Worm (Caenorhabditis elegans) whole organism, young adult: ENCODE data around the gene far-8.

Experiments
- C06A6.2 ChIP-seq: fragments of 200-800 bp; sonication (Bioruptor generic); conservative IDR thresholded peaks from 2 replicates; pipeline ENCODE4 v1.3.6; 2022; ENCODE audit warnings: missing genetic modification characterization, missing compliant biosample characterization
- D2030.7 ChIP-seq: fragments of 200-800 bp; sonication (Bioruptor generic); IDR thresholded peaks from 2 replicates; pipeline ENCODE4 v1.3.6; 2022; ENCODE audit warnings: missing genetic modification reagents, missing genetic modification characterization, missing compliant biosample characterization
- F10E7.11 ChIP-seq: sonication (generic microtip); optimal IDR thresholded peaks from 2 replicates; lab custom pipeline; 2017; ENCODE audit warnings: mild to moderate bottlenecking, missing genetic modification characterization, moderate library complexity, missing compliant biosample characterization
- F22D6.2 ChIP-seq: sonication (generic microtip); optimal IDR thresholded peaks from 2 replicates; lab custom pipeline; 2016; ENCODE audit warnings: mild to moderate bottlenecking, missing genetic modification characterization, missing compliant biosample characterization
- F33H1.4 ChIP-seq: fragments of 200-800 bp; sonication (Bioruptor generic); IDR thresholded peaks from 2 replicates; pipeline ENCODE4 v1.3.6; 2022; ENCODE audit warnings: missing genetic modification reagents, missing genetic modification characterization, missing compliant biosample characterization
- F55B11.4 ChIP-seq: sonication (generic microtip); optimal IDR thresholded peaks from 2 replicates; lab custom pipeline; 2016; ENCODE audit warnings: missing compliant biosample characterization, missing genetic modification characterization, borderline replicate concordance; ENCODE audit not compliant: insufficient read depth
- F57C9.4 ChIP-seq: sonication (generic microtip); optimal IDR thresholded peaks from 2 replicates; lab custom pipeline; 2017; ENCODE audit warnings: mild to moderate bottlenecking, missing genetic modification characterization, missing compliant biosample characterization
- Y53F4B.3 ChIP-seq: fragments of 200-800 bp; sonication (Bioruptor generic); IDR thresholded peaks from 2 replicates; pipeline ENCODE4 v1.3.6; 2022; ENCODE audit warnings: missing genetic modification reagents, missing genetic modification characterization, missing compliant biosample characterization
- ZK185.1 ChIP-seq: sonication (generic microtip); optimal IDR thresholded peaks from 2 replicates; lab custom pipeline; 2016; ENCODE audit warnings: mild to moderate bottlenecking, missing genetic modification characterization, missing compliant biosample characterization; ENCODE audit not compliant: poor library complexity, severe bottlenecking
- akir-1 ChIP-seq: fragments of 200-800 bp; sonication (Bioruptor generic); optimal IDR thresholded peaks from 2 replicates; lab custom pipeline; 2018; ENCODE audit warnings: mild to moderate bottlenecking, missing genetic modification characterization, moderate library complexity, missing compliant biosample characterization
- aptf-2 ChIP-seq: fragments of 200-800 bp; sonication (Bioruptor generic); conservative IDR thresholded peaks from 2 replicates; pipeline ENCODE4 v1.3.6; 2022; ENCODE audit warnings: missing genetic modification reagents, missing genetic modification characterization, missing compliant biosample characterization
- atf-7 ChIP-seq: sonication (generic microtip); optimal IDR thresholded peaks from 2 replicates; lab custom pipeline; 2017; ENCODE audit warnings: mild to moderate bottlenecking, missing genetic modification characterization, missing compliant biosample characterization
- athp-1 ChIP-seq: sonication (generic microtip); optimal IDR thresholded peaks from 2 replicates; lab custom pipeline; 2017; ENCODE audit warnings: mild to moderate bottlenecking, missing genetic modification characterization, missing compliant biosample characterization
- attf-3 ChIP-seq: fragments of 200-800 bp; sonication (Bioruptor generic); conservative IDR thresholded peaks from 2 replicates; pipeline ENCODE4 v1.3.6; 2022; ENCODE audit warnings: missing genetic modification reagents, missing genetic modification characterization, missing compliant biosample characterization
- attf-5 ChIP-seq: fragments of 200-800 bp; sonication (Bioruptor generic); optimal IDR thresholded peaks from 2 replicates; lab custom pipeline; 2018; ENCODE audit warnings: mild to moderate bottlenecking, missing genetic modification characterization, missing compliant biosample characterization
- ccch-3 ChIP-seq: fragments of 200-800 bp; sonication (Bioruptor generic); optimal IDR thresholded peaks from 2 replicates; lab custom pipeline; 2018; ENCODE audit warnings: mild to moderate bottlenecking, missing genetic modification characterization, missing compliant biosample characterization
- cebp-1 ChIP-seq, 2 experiments: fragments of 200-800 bp in 1 of 2; sonication (Bioruptor generic) in 1 of 2; sonication (generic microtip) in 1 of 2; IDR thresholded peaks in 1 of 2; optimal IDR thresholded peaks in 1 of 2; 2 replicates each; pipeline versions ENCODE4 v1.3.6 to Lab custom; 2017 to 2022; ENCODE audit warnings: missing compliant biosample characterization in 2 of 2, missing genetic modification characterization in 2 of 2, mild to moderate bottlenecking in 1 of 2, missing genetic modification reagents in 1 of 2, moderate library complexity in 1 of 2
- ceh-79 ChIP-seq: sonication (generic microtip); optimal IDR thresholded peaks from 2 replicates; lab custom pipeline; 2017; ENCODE audit warnings: mild to moderate bottlenecking, missing genetic modification characterization, missing compliant biosample characterization
- ceh-91 ChIP-seq: fragments of 200-800 bp; sonication (Bioruptor generic); IDR thresholded peaks from 2 replicates; pipeline ENCODE4 v1.3.6; 2022; ENCODE audit warnings: missing genetic modification reagents, missing genetic modification characterization, missing compliant biosample characterization
- dox-1 ChIP-seq: fragments of 200-800 bp; sonication (Bioruptor generic); IDR thresholded peaks from 2 replicates; pipeline ENCODE4 v1.3.6; 2022; ENCODE audit warnings: missing genetic modification reagents, missing genetic modification characterization, missing compliant biosample characterization
- efl-1 ChIP-seq: fragments of 150-350 bp; optimal IDR thresholded peaks from 2 replicates; lab custom pipeline; 2014; ENCODE audit warnings: missing biosample characterization, missing genetic modification reagents, missing genetic modification characterization
- fkh-3 ChIP-seq: sonication (generic microtip); optimal IDR thresholded peaks from 2 replicates; lab custom pipeline; 2016; ENCODE audit warnings: mild to moderate bottlenecking, missing genetic modification characterization, missing compliant biosample characterization
- him-1 ChIP-seq: sonication (generic microtip); optimal IDR thresholded peaks from 2 replicates; lab custom pipeline; 2016; ENCODE audit warnings: missing genotype, missing genetic modification reagents, missing genetic modification characterization, missing compliant biosample characterization
- hlh-12 ChIP-seq: sonication (generic microtip); optimal IDR thresholded peaks from 2 replicates; lab custom pipeline; 2016; ENCODE audit warnings: missing genetic modification characterization, missing compliant biosample characterization
- hlh-26 ChIP-seq: fragments of 200-800 bp; sonication (Bioruptor generic); conservative IDR thresholded peaks from 2 replicates; pipeline ENCODE4 v1.3.6; 2022; ENCODE audit warnings: missing genetic modification reagents, missing genetic modification characterization, missing compliant biosample characterization
- hmg-1.2 ChIP-seq: fragments of 200-800 bp; sonication (Bioruptor generic); IDR thresholded peaks from 2 replicates; pipeline ENCODE4 v1.3.6; 2022; ENCODE audit warnings: missing genetic modification reagents, missing genetic modification characterization, missing compliant biosample characterization
- hmg-20 ChIP-seq: fragments of 200-800 bp; sonication (Bioruptor generic); IDR thresholded peaks from 2 replicates; pipeline ENCODE4 v1.3.6; 2022; ENCODE audit warnings: missing genetic modification reagents, missing genetic modification characterization, missing compliant biosample characterization
- lin-26 ChIP-seq: fragments of 200-800 bp; sonication (Bioruptor generic); IDR thresholded peaks from 2 replicates; pipeline ENCODE4 v1.3.6; 2022; ENCODE audit warnings: missing genetic modification reagents, missing genetic modification characterization, missing compliant biosample characterization
- lir-1 ChIP-seq: fragments of 200-800 bp; sonication (Bioruptor generic); conservative IDR thresholded peaks from 2 replicates; pipeline ENCODE4 v1.3.6; 2022; ENCODE audit warnings: missing genetic modification reagents, missing genetic modification characterization, missing compliant biosample characterization
- madf-8 ChIP-seq: fragments of 200-800 bp; sonication (Bioruptor generic); conservative IDR thresholded peaks from 2 replicates; pipeline ENCODE4 v1.3.6; 2022; ENCODE audit warnings: missing genetic modification reagents, missing genetic modification characterization, missing compliant biosample characterization
- mcd-1 ChIP-seq: fragments of 200-800 bp; sonication (Bioruptor generic); IDR thresholded peaks from 2 replicates; pipeline ENCODE4 v1.3.6; 2022; ENCODE audit warnings: missing genetic modification reagents, missing genetic modification characterization, missing compliant biosample characterization
- nfyb-1 ChIP-seq: fragments of 200-800 bp; sonication (Bioruptor generic); IDR thresholded peaks from 2 replicates; pipeline ENCODE4 v1.3.6; 2022; ENCODE audit warnings: missing genetic modification reagents, missing genetic modification characterization, missing compliant biosample characterization
- nhr-27 ChIP-seq: fragments of 200-800 bp; sonication (Bioruptor generic); optimal IDR thresholded peaks from 2 replicates; lab custom pipeline; 2018; ENCODE audit warnings: mild to moderate bottlenecking, missing genetic modification characterization, moderate library complexity, missing compliant biosample characterization
- nhr-80 ChIP-seq: sonication (generic microtip); optimal IDR thresholded peaks from 2 replicates; lab custom pipeline; 2016; ENCODE audit warnings: missing genetic modification characterization, missing compliant biosample characterization
- pbrm-1 ChIP-seq: fragments of 200-800 bp; sonication (Bioruptor generic); IDR thresholded peaks from 2 replicates; pipeline ENCODE4 v1.3.6; 2022; ENCODE audit warnings: missing genetic modification reagents, missing genetic modification characterization, missing compliant biosample characterization
- rcor-1 ChIP-seq: fragments of 200-800 bp; sonication (Bioruptor generic); IDR thresholded peaks from 2 replicates; pipeline ENCODE4 v1.3.6; 2022; ENCODE audit warnings: missing genetic modification reagents, missing genetic modification characterization, missing compliant biosample characterization
- rec-8 ChIP-seq, 2 experiments: sonication (generic microtip); optimal IDR thresholded peaks; 2 replicates each; lab custom pipeline; 2016; ENCODE audit warnings: mild to moderate bottlenecking in 2 of 2, missing genetic modification characterization in 2 of 2, missing genetic modification reagents in 2 of 2, missing genotype in 2 of 2, missing biosample characterization in 1 of 2, missing compliant biosample characterization in 1 of 2, moderate library complexity in 1 of 2
- snpc-1.1 ChIP-seq: sonication (generic microtip); optimal IDR thresholded peaks from 2 replicates; lab custom pipeline; 2017; ENCODE audit warnings: missing genetic modification characterization, mild to moderate bottlenecking, missing compliant biosample characterization, antibody characterized with exemption, moderate library complexity, missing genotype, missing genetic modification reagents; ENCODE audit not compliant: insufficient read depth
- snpc-1.3 ChIP-seq: sonication (generic microtip); optimal IDR thresholded peaks from 2 replicates; lab custom pipeline; 2017; ENCODE audit warnings: missing genetic modification characterization, mild to moderate bottlenecking, missing compliant biosample characterization, antibody characterized with exemption, moderate library complexity, missing genotype, missing genetic modification reagents; ENCODE audit not compliant: insufficient read depth
- tlf-1 ChIP-seq: fragments of 200-800 bp; sonication (Bioruptor generic); optimal IDR thresholded peaks from 2 replicates; lab custom pipeline; 2018; ENCODE audit warnings: mild to moderate bottlenecking, missing genetic modification characterization, missing compliant biosample characterization
- unc-62 ChIP-seq: fragments of 150-350 bp; optimal IDR thresholded peaks from 2 replicates; lab custom pipeline; 2014; ENCODE audit warnings: missing biosample characterization, missing genetic modification reagents, missing genetic modification characterization
- xnd-1 ChIP-seq: sonication (generic microtip); optimal IDR thresholded peaks from 2 replicates; lab custom pipeline; 2016; ENCODE audit warnings: missing genotype, missing genetic modification reagents, missing genetic modification characterization, missing compliant biosample characterization
- ztf-26 ChIP-seq: sonication (generic microtip); optimal IDR thresholded peaks from 2 replicates; lab custom pipeline; 2017; ENCODE audit warnings: missing genetic modification characterization, missing compliant biosample characterization
- ztf-28 ChIP-seq: fragments of 200-800 bp; sonication (Bioruptor generic); IDR thresholded peaks from 2 replicates; pipeline ENCODE4 v1.3.6; 2022; ENCODE audit warnings: missing genetic modification reagents, missing genetic modification characterization, missing compliant biosample characterization

Gene far-8

ce11 chrIII:839491-839890 is 3.2 kb upstream of the far-8 start, which contains the start of gene dos-3:
dos-3 (minus strand) TSS chrIII:839591.
- TF ChIP-seq dox-1 (GFP tag; lab: Robert Waterston, UW) (no peak), F22D6.2 (tag; lab: Kevin White, UChicago) (no peak), akir-1 (GFP tag; lab: Kevin White, UChicago) (no peak)

ce11 chrIII:841177-841576 is 1.6 kb upstream of the far-8 start, which contains the start of gene K02F3.9:
K02F3.9 (minus strand) TSS chrIII:841366.
- no peak for TF ChIP-seq pbrm-1 (GFP tag; lab: Robert Waterston, UW)
- TF ChIP-seq madf-8 (GFP tag; lab: Robert Waterston, UW), result no peak
- TF ChIP-seq nhr-27 (tag; lab: Kevin White, UChicago), result no peak
- TF ChIP-seq C06A6.2 (GFP tag; lab: Robert Waterston, UW), result no peak
- no peak for TF ChIP-seq F10E7.11 (tag; lab: Kevin White, UChicago)
- TF ChIP-seq ceh-79 (tag; lab: Kevin White, UChicago), result no peak
- no peak for TF ChIP-seq hmg-1.2 (GFP tag; lab: Robert Waterston, UW)
- TF ChIP-seq ccch-3 (GFP tag; lab: Kevin White, UChicago), result no peak
- no peak for TF ChIP-seq tlf-1
- TF ChIP-seq D2030.7, result no peak
- TF ChIP-seq him-1 (tag; lab: Kevin White, UChicago), result no peak
- no peak for TF ChIP-seq snpc-1.1 (tag; lab: Kevin White, UChicago)
- TF ChIP-seq unc-62 (GFP tag; lab: Kevin White, UChicago), result no peak
- TF ChIP-seq lir-1 (GFP tag; lab: Robert Waterston, UW), result no peak

- TF ChIP-seq F55B11.4 (tag; lab: Kevin White, UChicago) (no peak), athp-1 (tag; lab: Kevin White, UChicago) (no peak), hmg-20 (GFP tag; lab: Robert Waterston, UW) (no peak), atf-7 (tag; lab: Kevin White, UChicago) (no peak), him-1 (tag; lab: Kevin White, UChicago) (no peak), F57C9.4 (tag; lab: Kevin White, UChicago) (no peak), rec-8 (tag; optimal IDR thresholded peaks at IDR 0.05; lab: Kevin White, UChicago) (no peak), efl-1 (GFP tag; lab: Kevin White, UChicago) (no peak), hlh-12 (tag; lab: Kevin White, UChicago) (no peak), lin-26 (GFP tag; lab: Robert Waterston, UW) (0 out of 2 replicates have a peak, but pooled peaks have one; percentile 20), akir-1 (GFP tag; lab: Kevin White, UChicago) (no peak), ceh-91 (GFP tag; lab: Robert Waterston, UW) (no peak), ztf-28 (GFP tag; lab: Robert Waterston, UW) (no peak), hlh-26 (GFP tag; lab: Robert Waterston, UW) (no peak), ZK185.1 (tag; lab: Kevin White, UChicago) (no peak), nfyb-1 (no peak), dox-1 (GFP tag; lab: Robert Waterston, UW) (0 out of 2 replicates have a peak, but pooled peaks have one; percentile 23), aptf-2 (GFP tag; lab: Robert Waterston, UW) (no peak), Y53F4B.3 (GFP tag; lab: Robert Waterston, UW) (no peak), F33H1.4 (GFP tag; lab: Robert Waterston, UW) (no peak), attf-3 (no peak), fkh-3 (tag; lab: Kevin White, UChicago) (no peak), rcor-1 (GFP tag; lab: Robert Waterston, UW) (no peak), snpc-1.3 (no peak), ztf-26 (tag; lab: Kevin White, UChicago) (no peak), attf-5 (GFP tag; lab: Kevin White, UChicago) (peak; percentile 42), xnd-1 (no peak), mcd-1 (GFP tag; lab: Robert Waterston, UW) (peak; percentile 51), cebp-1 (GFP tag; IDR thresholded peaks at IDR 0.05; lab: Robert Waterston, UW) (no peak), cebp-1 (tag; optimal IDR thresholded peaks at IDR 0.05; lab: Kevin White, UChicago) (peak; percentile 36), nhr-80 (tag; lab: Kevin White, UChicago) (peak; percentile 49), F10E7.11 (tag; lab: Kevin White, UChicago) (no peak)
Observed at ce11 chrIII:843999-844398, 1.3 kb downstream of the far-8 start.
